Worm (Caenorhabditis elegans) whole organism, L4 larva: ENCODE measurements around the gene mrpl-22.

ENCODE experiments used
- fkh-10 ChIP-seq: fragments of 150-350 bp; optimal IDR thresholded peaks from 2 replicates; lab custom pipeline; 2014; ENCODE audit warnings: missing biosample characterization, missing genetic modification reagents, missing genetic modification characterization
- lin-13 ChIP-seq: fragments of 150-350 bp; optimal IDR thresholded peaks from 2 replicates; lab custom pipeline; 2014; ENCODE audit warnings: missing biosample characterization, missing genetic modification reagents, missing genetic modification characterization

DNA sequence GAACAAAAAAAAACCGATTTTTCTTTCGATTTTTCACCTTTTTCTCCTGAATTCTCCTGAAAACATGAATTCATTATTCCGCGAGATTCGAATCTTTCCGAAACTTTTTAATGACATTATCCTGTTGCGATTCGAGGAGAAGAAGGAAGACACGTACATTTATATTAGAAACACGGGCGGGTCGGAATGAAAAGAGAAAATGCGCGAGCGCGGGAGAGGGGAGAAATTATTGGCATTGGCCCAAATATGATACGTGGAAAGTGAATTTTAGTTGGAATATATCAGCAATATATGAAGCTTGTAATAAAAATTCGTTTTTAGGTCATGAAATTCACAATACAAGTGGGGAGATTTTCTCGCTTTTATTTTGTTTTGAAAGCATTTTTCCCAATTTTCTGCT lies 38.2 kb downstream of the mrpl-22 start:
- TF ChIP-seq lin-13 (GFP tag; lab: Kevin White, UChicago) (no peak), fkh-10 (no peak)
